Fruit fly (Drosophila melanogaster) whole organism, embryonic: Measurements from ENCODE around the gene Ostgamma.

Source experiments
- ATbp ChIP-seq: fragments of 200-800 bp; sonication (Bioruptor generic); optimal IDR thresholded peaks from 2 replicates; lab custom pipeline; 2017; ENCODE audit warnings: missing biosample characterization, mild to moderate bottlenecking, missing genetic modification characterization, missing genetic modification reagents
- Blimp-1 ChIP-seq: fragments of 200-800 bp; sonication (Bioruptor generic); optimal IDR thresholded peaks from 3 replicates; lab custom pipeline; 2018; ENCODE audit warnings: missing biosample characterization, missing genetic modification characterization, mild to moderate bottlenecking, moderate library complexity, missing genetic modification reagents
- CG10321 ChIP-seq: fragments of 200-800 bp; sonication (Bioruptor generic); IDR thresholded peaks from 2 replicates; pipeline ENCODE4 v1.3.6; 2022; ENCODE audit warnings: missing biosample characterization, missing genetic modification characterization
- CG11093 ChIP-seq: fragments of 200-800 bp; sonication (Bioruptor generic); IDR thresholded peaks from 3 replicates; pipeline ENCODE4 v1.3.6; 2022; ENCODE audit warnings: missing biosample characterization, missing genetic modification characterization
- CG12236 ChIP-seq: fragments of 200-800 bp; sonication (Bioruptor generic); optimal IDR thresholded peaks from 2 replicates; lab custom pipeline; 2016; ENCODE audit warnings: missing biosample characterization, missing genetic modification characterization
- CG12391 ChIP-seq: fragments of 200-800 bp; sonication (Bioruptor generic); optimal IDR thresholded peaks from 3 replicates; lab custom pipeline; 2018; ENCODE audit warnings: missing biosample characterization, mild to moderate bottlenecking, missing genetic modification characterization, moderate library complexity
- CG13775 ChIP-seq: fragments of 200-800 bp; sonication (Bioruptor generic); optimal IDR thresholded peaks from 3 replicates; lab custom pipeline; 2017; ENCODE audit warnings: missing biosample characterization, mild to moderate bottlenecking, missing genetic modification characterization
- CG13894 ChIP-seq: fragments of 200-800 bp; sonication (Bioruptor generic); optimal IDR thresholded peaks from 3 replicates; lab custom pipeline; 2018; ENCODE audit warnings: missing biosample characterization, mild to moderate bottlenecking, missing genetic modification characterization, moderate library complexity
- CG15073 ChIP-seq: fragments of 200-800 bp; sonication (Bioruptor generic); optimal IDR thresholded peaks from 2 replicates; lab custom pipeline; 2016; ENCODE audit warnings: missing biosample characterization, missing genetic modification characterization
- CG16779 ChIP-seq: fragments of 200-800 bp; sonication (Bioruptor generic); IDR thresholded peaks from 2 replicates; pipeline ENCODE4 v1.3.6; 2022; ENCODE audit warnings: missing biosample characterization, missing genetic modification characterization
- CG17385 ChIP-seq: fragments of 200-800 bp; sonication (Bioruptor generic); optimal IDR thresholded peaks from 3 replicates; lab custom pipeline; 2018; ENCODE audit warnings: missing biosample characterization, mild to moderate bottlenecking, missing genetic modification characterization
- CG18476 ChIP-seq: fragments of 200-800 bp; sonication (Bioruptor generic); optimal IDR thresholded peaks from 2 replicates; lab custom pipeline; 2016; ENCODE audit warnings: missing biosample characterization, mild to moderate bottlenecking, missing genetic modification characterization
- CG33557 ChIP-seq: fragments of 200-800 bp; sonication (Bioruptor generic); optimal IDR thresholded peaks from 2 replicates; lab custom pipeline; 2019; ENCODE audit warnings: missing biosample characterization, mild to moderate bottlenecking, missing genetic modification characterization, moderate library complexity
- CG3838 ChIP-seq: fragments of 200-800 bp; sonication (Bioruptor generic); optimal IDR thresholded peaks from 3 replicates; lab custom pipeline; 2016; ENCODE audit warnings: missing biosample characterization, missing genetic modification characterization
- CG4404 ChIP-seq: fragments of 200-800 bp; sonication (Bioruptor generic); IDR thresholded peaks from 2 replicates; pipeline ENCODE4 v1.3.6; 2022; ENCODE audit warnings: missing biosample characterization, missing genetic modification characterization
- CG6272 ChIP-seq: fragments of 200-800 bp; sonication (Bioruptor generic); IDR thresholded peaks from 2 replicates; pipeline ENCODE4 v1.3.6; 2022; ENCODE audit warnings: missing biosample characterization, missing genetic modification characterization
- CG7271 ChIP-seq: fragments of 200-800 bp; sonication (Bioruptor generic); optimal IDR thresholded peaks from 2 replicates; lab custom pipeline; 2018; ENCODE audit warnings: missing biosample characterization, mild to moderate bottlenecking, missing genetic modification characterization, moderate library complexity
- CG9817 ChIP-seq: fragments of 200-800 bp; sonication (Bioruptor generic); optimal IDR thresholded peaks from 2 replicates; lab custom pipeline; 2018; ENCODE audit warnings: missing biosample characterization, mild to moderate bottlenecking, missing genetic modification characterization, moderate library complexity
- D19B ChIP-seq: fragments of 200-800 bp; sonication (Bioruptor generic); optimal IDR thresholded peaks from 2 replicates; lab custom pipeline; 2017; ENCODE audit warnings: missing biosample characterization, mild to moderate bottlenecking, missing genetic modification characterization
- Dip3 ChIP-seq: fragments of 200-800 bp; sonication (Bioruptor generic); optimal IDR thresholded peaks from 3 replicates; lab custom pipeline; 2016; ENCODE audit warnings: missing biosample characterization, missing genetic modification characterization
- E2f2 ChIP-seq: fragments of 200-800 bp; sonication (Bioruptor generic); IDR thresholded peaks from 2 replicates; pipeline ENCODE4 v1.3.6; 2022; ENCODE audit warnings: missing biosample characterization, missing genetic modification characterization
- Elba2 ChIP-seq: fragments of 200-800 bp; sonication (Bioruptor generic); optimal IDR thresholded peaks from 3 replicates; lab custom pipeline; 2016; ENCODE audit warnings: missing biosample characterization, missing genetic modification characterization
- Fer2 ChIP-seq: fragments of 200-800 bp; sonication (Bioruptor generic); optimal IDR thresholded peaks from 2 replicates; lab custom pipeline; 2018; ENCODE audit warnings: missing biosample characterization, mild to moderate bottlenecking, missing genetic modification characterization, moderate library complexity
- HmgZ ChIP-seq: fragments of 200-800 bp; sonication (Bioruptor generic); optimal IDR thresholded peaks from 2 replicates; lab custom pipeline; 2018; ENCODE audit warnings: missing biosample characterization, mild to moderate bottlenecking, missing genetic modification characterization
- Hsf ChIP-seq: fragments of 200-800 bp; sonication (Bioruptor generic); optimal IDR thresholded peaks from 3 replicates; lab custom pipeline; 2016; ENCODE audit warnings: missing biosample characterization, missing genetic modification characterization
- Lpt ChIP-seq: fragments of >200 bp; optimal IDR thresholded peaks from 2 replicates; lab custom pipeline; 2018; ENCODE audit warnings: missing biosample characterization, missing genetic modification characterization
- NFAT ChIP-seq: fragments of 200-800 bp; sonication (Bioruptor generic); IDR thresholded peaks from 2 replicates; pipeline ENCODE4 v1.3.6; 2022; ENCODE audit warnings: missing biosample characterization, missing genetic modification characterization
- NK7.1 ChIP-seq: fragments of 200-800 bp; sonication (Bioruptor generic); optimal IDR thresholded peaks from 3 replicates; lab custom pipeline; 2016; ENCODE audit warnings: missing biosample characterization, missing genetic modification characterization
- Oli ChIP-seq: fragments of 200-800 bp; sonication (Bioruptor generic); optimal IDR thresholded peaks from 2 replicates; lab custom pipeline; 2018; ENCODE audit warnings: missing biosample characterization, mild to moderate bottlenecking, missing genetic modification characterization, moderate library complexity
- Pdp1 ChIP-seq, 2 experiments: fragments of 200-800 bp; sonication (Bioruptor generic); optimal IDR thresholded peaks; 3 replicates each; lab custom pipeline; 2016; ENCODE audit warnings: missing biosample characterization in 2 of 2, missing genetic modification characterization in 2 of 2, mild to moderate bottlenecking in 1 of 2, moderate library complexity in 1 of 2
- Scr ChIP-seq: fragments of 200-800 bp; sonication (Bioruptor generic); IDR thresholded peaks from 2 replicates; pipeline ENCODE4 v1.3.6; 2022; ENCODE audit warnings: missing biosample characterization, missing genetic modification characterization; ENCODE audit not compliant: partially characterized antibody
- Xrp1 ChIP-seq: fragments of 200-800 bp; sonication (Bioruptor generic); IDR thresholded peaks from 2 replicates; pipeline ENCODE4 v1.3.6; 2022; ENCODE audit warnings: missing biosample characterization, missing genetic modification characterization
- az2 ChIP-seq: fragments of 200-800 bp; sonication (Bioruptor generic); optimal IDR thresholded peaks from 3 replicates; lab custom pipeline; 2016; ENCODE audit warnings: missing biosample characterization, missing genetic modification characterization
- bab2 ChIP-seq: fragments of 200-800 bp; sonication (Bioruptor generic); optimal IDR thresholded peaks from 2 replicates; lab custom pipeline; 2016; ENCODE audit warnings: missing biosample characterization, missing genetic modification characterization
- bigmax ChIP-seq: fragments of 200-800 bp; sonication (Bioruptor generic); optimal IDR thresholded peaks from 2 replicates; lab custom pipeline; 2018; ENCODE audit warnings: missing biosample characterization, mild to moderate bottlenecking, missing genetic modification characterization
- fd96Cb ChIP-seq: fragments of 200-800 bp; sonication (Bioruptor generic); optimal IDR thresholded peaks from 2 replicates; lab custom pipeline; 2018; ENCODE audit warnings: missing biosample characterization, mild to moderate bottlenecking, missing genetic modification characterization, moderate library complexity
- h ChIP-seq: fragments of >200 bp; optimal IDR thresholded peaks from 2 replicates; lab custom pipeline; 2017
- ken ChIP-seq: fragments of 200-800 bp; sonication (Bioruptor generic); IDR thresholded peaks from 3 replicates; pipeline ENCODE4 v1.3.6; 2022; ENCODE audit warnings: missing biosample characterization, missing genetic modification characterization
- lab ChIP-seq: fragments of 200-800 bp; sonication (Bioruptor generic); optimal IDR thresholded peaks from 3 replicates; lab custom pipeline; 2017; ENCODE audit warnings: missing biosample characterization, missing genetic modification characterization, mild to moderate bottlenecking, moderate library complexity, missing genetic modification reagents
- lmd ChIP-seq: fragments of 200-800 bp; sonication (Bioruptor generic); IDR thresholded peaks from 2 replicates; pipeline ENCODE4 v1.3.6; 2022; ENCODE audit warnings: missing biosample characterization, missing genetic modification characterization
- luna ChIP-seq: fragments of 200-800 bp; sonication (Bioruptor generic); optimal IDR thresholded peaks from 2 replicates; lab custom pipeline; 2016; ENCODE audit warnings: missing biosample characterization, missing genetic modification characterization
- pita ChIP-seq: fragments of 200-800 bp; sonication (Bioruptor generic); optimal IDR thresholded peaks from 2 replicates; lab custom pipeline; 2017; ENCODE audit warnings: missing biosample characterization, mild to moderate bottlenecking, missing genetic modification characterization
- pum ChIP-seq: fragments of 200-800 bp; sonication (Bioruptor generic); optimal IDR thresholded peaks from 2 replicates; lab custom pipeline; 2016; ENCODE audit warnings: missing biosample characterization, missing genetic modification characterization
- pzg ChIP-seq: fragments of 200-800 bp; sonication (Bioruptor generic); optimal IDR thresholded peaks from 3 replicates; lab custom pipeline; 2018; ENCODE audit warnings: missing biosample characterization, mild to moderate bottlenecking, missing genetic modification characterization, moderate library complexity
- sens-2 ChIP-seq: fragments of 200-800 bp; sonication (Bioruptor generic); IDR thresholded peaks from 2 replicates; pipeline ENCODE4 v1.3.6; 2022; ENCODE audit warnings: missing biosample characterization, missing genetic modification characterization
- sima ChIP-seq: fragments of 200-800 bp; sonication (Bioruptor generic); optimal IDR thresholded peaks from 2 replicates; lab custom pipeline; 2016; ENCODE audit warnings: missing biosample characterization, missing genetic modification characterization
- sisA ChIP-seq: fragments of 200-800 bp; sonication (Bioruptor generic); IDR thresholded peaks from 2 replicates; pipeline ENCODE4 v1.3.6; 2022; ENCODE audit warnings: missing biosample characterization, missing genetic modification characterization
- slou ChIP-seq: fragments of 200-800 bp; sonication (Bioruptor generic); optimal IDR thresholded peaks from 3 replicates; lab custom pipeline; 2016; ENCODE audit warnings: missing biosample characterization, missing genetic modification characterization
- sob ChIP-seq: fragments of 200-800 bp; sonication (Bioruptor generic); IDR thresholded peaks from 2 replicates; pipeline ENCODE4 v1.3.6; 2022; ENCODE audit warnings: missing biosample characterization, missing genetic modification characterization
- stc ChIP-seq: fragments of 200-800 bp; sonication (Bioruptor generic); IDR thresholded peaks from 2 replicates; pipeline ENCODE4 v1.3.6; 2022; ENCODE audit warnings: missing biosample characterization, missing genetic modification characterization
- tx ChIP-seq: fragments of 200-800 bp; sonication (Bioruptor generic); optimal IDR thresholded peaks from 2 replicates; lab custom pipeline; 2016; ENCODE audit warnings: missing biosample characterization, missing genetic modification characterization

The Ostgamma gene

dm6 chr2L:8277561-8278201 lies 30.3 kb downstream of the Ostgamma start (continued):
- peak; percentile 89 for TF ChIP-seq NK7.1 (GFP tag; lab: Kevin White, UChicago)
- TF ChIP-seq CG12391 (tag; lab: Kevin White, UChicago): peak; percentile 99
- peak; percentile 0 for TF ChIP-seq pum (GFP tag; lab: Kevin White, UChicago)
- peak; percentile 97 for TF ChIP-seq CG13775
- TF ChIP-seq tx: peak; percentile 79
- peak; percentile 98 for TF ChIP-seq fd96Cb (tag; lab: Kevin White, UChicago)
- peak; percentile 97 for TF ChIP-seq CG11093 (GFP tag; lab: Robert Waterston, UW)
- peak; percentile 89 for TF ChIP-seq E2f2
- peak; percentile 87 for TF ChIP-seq CG13894 (tag; lab: Kevin White, UChicago)
- peak; percentile 99 for TF ChIP-seq sob (GFP tag; lab: Robert Waterston, UW)
- TF ChIP-seq Xrp1 (GFP tag; lab: Robert Waterston, UW): peak; percentile 100
- TF ChIP-seq CG9817 (tag; lab: Kevin White, UChicago): peak; percentile 93
- peak; percentile 95 for TF ChIP-seq CG3838 (GFP tag; lab: Kevin White, UChicago)
- peak; percentile 98 for TF ChIP-seq CG4404 (GFP tag; lab: Robert Waterston, UW)
- peak; percentile 95 for TF ChIP-seq bab2 (GFP tag; lab: Kevin White, UChicago)
- peak; percentile 96 for TF ChIP-seq CG17385 (GFP tag; lab: Kevin White, UChicago)
- TF ChIP-seq Blimp-1 (GFP tag; lab: Kevin White, UChicago): peak; percentile 98
- TF ChIP-seq HmgZ: peak; percentile 95
- TF ChIP-seq pzg (GFP tag; lab: Kevin White, UChicago): peak; percentile 0
- no peak for TF ChIP-seq h (lab: Kevin White, UChicago)
- peak; percentile 98 for TF ChIP-seq ken (GFP tag; lab: Robert Waterston, UW)
- peak; percentile 85 for TF ChIP-seq CG12236 (GFP tag; lab: Kevin White, UChicago)
- TF ChIP-seq az2 (GFP tag; lab: Kevin White, UChicago): peak; percentile 99
- TF ChIP-seq ATbp (GFP tag; lab: Kevin White, UChicago): peak; percentile 98
- peak; percentile 71 for TF ChIP-seq Dip3 (GFP tag; lab: Kevin White, UChicago)
- TF ChIP-seq CG10321 (GFP tag; lab: Robert Waterston, UW): peak; percentile 85
- TF ChIP-seq D19B: peak; percentile 77
- TF ChIP-seq Lpt (GFP tag; lab: Kevin White, UChicago): no peak
- peak; percentile 61 for TF ChIP-seq bigmax (GFP tag; lab: Kevin White, UChicago)
- TF ChIP-seq CG7271: peak; percentile 92
- TF ChIP-seq CG6272 (GFP tag; lab: Robert Waterston, UW): peak; percentile 95
- TF ChIP-seq luna (GFP tag; lab: Kevin White, UChicago): no peak
- peak; percentile 98 for TF ChIP-seq lab
- TF ChIP-seq slou (GFP tag; lab: Kevin White, UChicago): peak; percentile 94
- no peak for TF ChIP-seq Scr (GFP tag; lab: Robert Waterston, UW)
- TF ChIP-seq sisA (GFP tag; lab: Robert Waterston, UW): peak; percentile 98
- peak; percentile 99 for TF ChIP-seq stc
- peak; percentile 98 for TF ChIP-seq sens-2 (GFP tag; lab: Robert Waterston, UW)
- TF ChIP-seq CG18476: peak; percentile 97
- peak; percentile 95 for TF ChIP-seq NFAT (GFP tag; lab: Robert Waterston, UW)
- peak; percentile 86 for TF ChIP-seq Fer2 (tag; lab: Kevin White, UChicago)
- TF ChIP-seq CG15073 (GFP tag; lab: Kevin White, UChicago): peak; percentile 89
- peak; percentile 98 for TF ChIP-seq Oli (tag; lab: Kevin White, UChicago)
- TF ChIP-seq lmd (GFP tag; lab: Robert Waterston, UW): peak; percentile 98
- TF ChIP-seq CG16779 (GFP tag; lab: Robert Waterston, UW): peak; percentile 93
- peak; percentile 96 for TF ChIP-seq Hsf (GFP tag; lab: Kevin White, UChicago)
- TF ChIP-seq Pdp1 (GFP tag; optimal IDR thresholded peaks at IDR 0.05; lab: Kevin White, UChicago): peak; percentile 92 to 93
- peak; percentile 82 for TF ChIP-seq sima (GFP tag; lab: Kevin White, UChicago)
- peak; percentile 90 for TF ChIP-seq Elba2 (GFP tag; lab: Kevin White, UChicago)
- TF ChIP-seq pita (GFP tag; lab: Kevin White, UChicago): no peak
- TF ChIP-seq CG33557 (GFP tag; lab: Kevin White, UChicago): peak; percentile 98
